Fruit fly (Drosophila melanogaster): Measurements from ENCODE around the gene CG15930.

The CG15930 gene

DNA sequence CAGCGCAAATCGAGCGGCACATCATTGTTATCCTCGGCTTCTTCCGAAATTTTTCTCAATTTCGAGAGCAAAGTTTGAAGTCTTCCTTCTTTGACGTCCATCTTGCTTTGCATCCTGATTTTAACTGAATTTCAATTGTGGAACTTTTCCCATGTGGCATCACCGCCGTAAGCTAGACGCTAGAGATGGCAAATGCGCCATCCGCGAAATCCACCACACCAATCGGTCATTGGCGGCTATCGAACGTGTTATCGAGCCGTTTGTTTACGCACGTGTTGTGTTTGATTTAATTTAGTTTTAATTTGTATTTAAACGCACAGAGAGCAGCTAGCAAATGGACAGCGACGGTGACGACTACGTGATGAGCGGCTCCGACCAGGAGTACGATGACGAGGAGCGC lies at the start of gene CG15930, which contains the start of gene Sas10:
Gene CG15930 (minus strand): TSS at position 126 of the 400 bp plus-strand sequence.
Gene Sas10 (plus strand): TSS at position 240 of the 400 bp plus-strand sequence.
- no peak for TF ChIP-seq CG11617 (GFP tag; optimal IDR thresholded peaks at IDR 0.05)
- peak; percentile 87 for TF ChIP-seq Mnt (GFP tag; optimal IDR thresholded peaks at IDR 0.05)

DNA sequence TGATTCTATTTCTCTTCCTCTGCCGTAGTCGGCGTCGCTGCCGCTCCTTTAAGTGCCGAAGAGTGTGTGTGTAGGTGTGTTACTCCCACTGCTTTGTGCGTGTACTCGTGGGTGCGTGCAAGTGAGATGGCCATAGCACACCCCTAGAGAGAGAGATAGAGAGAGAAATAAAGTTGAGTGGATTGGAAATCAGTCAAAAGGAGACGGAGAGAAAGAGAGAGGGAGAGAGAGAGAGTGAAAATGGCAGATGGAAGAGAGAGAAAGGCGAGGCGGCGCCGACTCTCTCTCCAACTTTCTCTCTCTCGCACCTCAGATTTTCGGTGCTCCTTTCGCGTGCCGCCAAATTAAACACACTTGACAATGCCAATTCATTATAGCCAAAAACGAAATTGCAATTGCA lies 46.9 kb upstream of the CG15930 start:
- TF ChIP-seq Crg-1 (GFP tag; optimal IDR thresholded peaks at IDR 0.05): no peak
- TF ChIP-seq CG7101 (tag; optimal IDR thresholded peaks at IDR 0.05): no peak
- TF ChIP-seq CG14711 (tag; optimal IDR thresholded peaks at IDR 0.05): no peak
- TF ChIP-seq CG5204 (GFP tag; optimal IDR thresholded peaks at IDR 0.05): no peak
- no peak for TF ChIP-seq kay (GFP tag; ENCODE audit: borderline replicate concordance)
- TF ChIP-seq CG12768 (GFP tag; optimal IDR thresholded peaks at IDR 0.05): no peak
- TF ChIP-seq Hr96 (GFP tag; optimal IDR thresholded peaks at IDR 0.05): no peak
- TF ChIP-seq CG1620 (GFP tag; optimal IDR thresholded peaks at IDR 0.05): no peak
- TF ChIP-seq toe (GFP tag; optimal IDR thresholded peaks at IDR 0.05): no peak
- no peak for TF ChIP-seq CG33017 (tag; optimal IDR thresholded peaks at IDR 0.05)

DNA sequence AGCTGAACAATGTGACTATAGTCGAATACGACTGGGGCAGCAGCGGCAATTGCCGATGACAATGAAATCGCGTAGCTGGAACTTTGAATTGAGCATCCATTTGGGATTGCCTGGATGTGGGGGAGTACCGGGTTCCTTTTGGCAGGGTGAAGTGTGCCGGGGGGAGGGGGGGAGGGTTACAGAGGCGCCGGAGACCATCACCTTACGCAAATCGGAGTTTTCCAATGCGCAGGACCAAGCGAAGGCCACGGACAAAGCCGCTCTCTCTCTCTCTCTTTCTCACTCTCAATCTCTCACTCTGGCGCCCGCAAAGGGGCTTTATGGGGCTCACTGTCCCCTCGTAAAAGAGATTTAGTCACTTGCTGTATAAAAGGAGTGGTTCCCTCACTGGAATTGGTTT lies 46.0 kb upstream of the CG15930 start:
- TF ChIP-seq CG7101 (tag; optimal IDR thresholded peaks at IDR 0.05) (no peak), CG7045 (GFP tag; optimal IDR thresholded peaks at IDR 0.05) (no peak), kay (GFP tag; ENCODE audit: borderline replicate concordance) (no peak), toe (GFP tag; optimal IDR thresholded peaks at IDR 0.05) (no peak), ovo (GFP tag; optimal IDR thresholded peaks at IDR 0.05) (no peak), CG5204 (GFP tag; optimal IDR thresholded peaks at IDR 0.05) (no peak), cnc (optimal IDR thresholded peaks at IDR 0.05) (no peak), Crg-1 (GFP tag; optimal IDR thresholded peaks at IDR 0.05) (no peak), bab1 (GFP tag; optimal IDR thresholded peaks at IDR 0.05) (no peak), Mnt (GFP tag; optimal IDR thresholded peaks at IDR 0.05) (no peak)

- no peak for TF ChIP-seq tj (GFP tag; optimal IDR thresholded peaks at IDR 0.05)
- no peak for TF ChIP-seq Hr96 (GFP tag; optimal IDR thresholded peaks at IDR 0.05)
- TF ChIP-seq CG5204 (GFP tag; optimal IDR thresholded peaks at IDR 0.05): no peak
- TF ChIP-seq pad (GFP tag; optimal IDR thresholded peaks at IDR 0.05): no peak
- no peak for TF ChIP-seq CG12768 (GFP tag; optimal IDR thresholded peaks at IDR 0.05)
- TF ChIP-seq CG11617 (GFP tag; optimal IDR thresholded peaks at IDR 0.05): no peak
- TF ChIP-seq Crg-1 (GFP tag; optimal IDR thresholded peaks at IDR 0.05): no peak
- TF ChIP-seq CG7045 (GFP tag; optimal IDR thresholded peaks at IDR 0.05): no peak
- no peak for TF ChIP-seq cnc (optimal IDR thresholded peaks at IDR 0.05)
- TF ChIP-seq CG33017 (tag; optimal IDR thresholded peaks at IDR 0.05): no peak
- no peak for TF ChIP-seq cic (GFP tag; optimal IDR thresholded peaks at IDR 0.05)
- TF ChIP-seq kay (GFP tag; ENCODE audit: borderline replicate concordance): no peak
- no peak for TF ChIP-seq CG1620 (GFP tag; optimal IDR thresholded peaks at IDR 0.05)
- no peak for TF ChIP-seq bab1 (GFP tag; optimal IDR thresholded peaks at IDR 0.05)
- TF ChIP-seq toe (GFP tag; optimal IDR thresholded peaks at IDR 0.05): no peak
- no peak for TF ChIP-seq Mnt (GFP tag; optimal IDR thresholded peaks at IDR 0.05)
- no peak for TF ChIP-seq Clk (GFP tag; optimal IDR thresholded peaks at IDR 0.05)
- no peak for TF ChIP-seq CG14711 (tag; optimal IDR thresholded peaks at IDR 0.05)
- no peak for TF ChIP-seq CG7101 (tag; optimal IDR thresholded peaks at IDR 0.05)
- no peak for TF ChIP-seq ovo (GFP tag; optimal IDR thresholded peaks at IDR 0.05)
Observed at dm6 chrX:5358813-5359212, 41.7 kb upstream of the CG15930 start.

DNA sequence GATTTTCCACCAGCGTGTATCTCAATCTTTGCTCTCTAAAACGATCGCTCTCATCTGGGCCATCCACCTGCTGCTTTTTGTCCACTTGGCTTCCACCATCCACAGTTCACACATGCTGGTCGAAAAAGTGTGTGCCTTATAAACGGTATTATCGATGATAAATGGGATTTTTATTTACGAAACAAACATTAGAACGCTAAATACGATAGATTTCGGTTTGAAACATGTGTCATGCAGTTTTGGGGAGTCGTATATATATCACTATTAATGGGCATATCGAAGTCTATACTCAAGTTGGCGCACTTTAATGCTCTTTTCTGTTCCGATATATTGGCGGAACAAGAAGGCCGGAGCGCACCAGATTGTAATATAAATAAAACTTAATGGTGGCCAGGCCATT lies 39.9 kb upstream of the CG15930 start:
- TF ChIP-seq cic (GFP tag; optimal IDR thresholded peaks at IDR 0.05) (no peak), CG7101 (tag; optimal IDR thresholded peaks at IDR 0.05) (no peak), Clk (GFP tag; optimal IDR thresholded peaks at IDR 0.05) (no peak), CG11617 (GFP tag; optimal IDR thresholded peaks at IDR 0.05) (no peak)

DNA sequence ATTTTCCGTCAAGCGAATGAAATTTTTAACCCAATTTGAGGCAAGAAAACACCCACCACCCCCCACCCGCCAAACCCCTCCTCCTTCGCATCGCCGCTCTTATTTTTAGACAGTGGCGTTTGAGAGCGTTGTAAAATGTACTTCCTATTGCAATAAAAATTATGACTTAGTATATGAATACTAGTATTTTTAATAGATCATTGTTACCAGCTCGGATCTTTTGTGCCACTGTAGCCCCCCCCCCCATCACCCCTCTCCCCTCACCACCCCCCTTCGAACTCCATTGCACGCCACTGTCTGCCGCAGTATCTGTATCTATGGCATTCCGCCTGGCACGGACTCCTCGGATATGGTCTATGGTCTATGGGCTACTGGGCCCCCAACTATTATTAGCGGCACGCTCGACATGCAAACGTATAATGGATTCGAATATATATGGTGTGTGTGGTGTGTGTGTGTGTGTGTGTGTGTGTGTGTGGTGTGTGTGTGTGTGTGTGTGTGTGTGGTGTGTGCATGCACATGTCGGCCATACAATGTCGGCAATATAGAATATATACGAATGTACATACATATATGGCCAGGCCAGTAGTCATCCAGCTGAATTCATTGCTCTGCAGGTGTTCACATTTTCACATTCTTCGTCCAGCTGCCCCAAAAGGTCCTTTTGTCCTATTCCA lies 32.9 kb upstream of the CG15930 start:
- TF ChIP-seq CG14711 (tag; optimal IDR thresholded peaks at IDR 0.05) (no peak), CG1620 (GFP tag; optimal IDR thresholded peaks at IDR 0.05) (no peak), Clk (GFP tag; optimal IDR thresholded peaks at IDR 0.05) (no peak), CG33017 (tag; optimal IDR thresholded peaks at IDR 0.05) (no peak), cic (GFP tag; optimal IDR thresholded peaks at IDR 0.05) (no peak), CG7045 (GFP tag; optimal IDR thresholded peaks at IDR 0.05) (no peak), CG7101 (tag; optimal IDR thresholded peaks at IDR 0.05) (no peak), cnc (optimal IDR thresholded peaks at IDR 0.05) (no peak), Hr96 (GFP tag; optimal IDR thresholded peaks at IDR 0.05) (no peak), CG5204 (GFP tag; optimal IDR thresholded peaks at IDR 0.05) (no peak), kay (GFP tag; ENCODE audit: borderline replicate concordance) (no peak), toe (GFP tag; optimal IDR thresholded peaks at IDR 0.05) (no peak), Mnt (GFP tag; optimal IDR thresholded peaks at IDR 0.05) (no peak), ovo (GFP tag; optimal IDR thresholded peaks at IDR 0.05) (no peak), bab1 (GFP tag; optimal IDR thresholded peaks at IDR 0.05) (no peak)

- TF ChIP-seq CG1620 (GFP tag; optimal IDR thresholded peaks at IDR 0.05) (no peak), CG33017 (tag; optimal IDR thresholded peaks at IDR 0.05) (no peak), cic (GFP tag; optimal IDR thresholded peaks at IDR 0.05) (no peak), pad (GFP tag; optimal IDR thresholded peaks at IDR 0.05) (no peak)
Observed at dm6 chrX:5339970-5340369, 22.9 kb upstream of the CG15930 start, which contains the start of gene SK. SK (plus strand) TSS chrX:5340236.
